Worm (Caenorhabditis elegans): Measurements from ENCODE around the gene K08D8.4.

K08D8.4 gene

ce11 chrIV:12911990-12912389 is 2.2 kb upstream of the K08D8.4 start, which contains the start of gene K08D8.5:
Gene K08D8.5, minus strand, starts transcription at chrIV:12912129.
- TF ChIP-seq elt-2 (tag; optimal IDR thresholded peaks at IDR 0.05) (peak; percentile 39), K09A11.1 (tag; optimal IDR thresholded peaks at IDR 0.05; ENCODE audit: insufficient read depth) (no peak)

ce11 chrIV:12906529-12906928 is 3.3 kb downstream of the K08D8.4 start, which contains the start of gene K08D8.3:
Gene K08D8.3, minus strand, starts transcription at chrIV:12906659.
- TF ChIP-seq ceh-14 (tag; optimal IDR thresholded peaks at IDR 0.05) (no peak), sdc-2 (tag; optimal IDR thresholded peaks at IDR 0.05) (no peak), hlh-30 (tag; optimal IDR thresholded peaks at IDR 0.05; ENCODE audit: insufficient read depth) (no peak), fkh-10 (GFP tag; optimal IDR thresholded peaks at IDR 0.05) (no peak)

ce11 chrIV:12903687-12904086 is 6.1 kb downstream of the K08D8.4 start:
- TF ChIP-seq che-1 (tag; optimal IDR thresholded peaks at IDR 0.05) (no peak), rnt-1 (tag; optimal IDR thresholded peaks at IDR 0.05) (no peak), tbx-7 (tag; optimal IDR thresholded peaks at IDR 0.05) (no peak), hlh-8 (tag; optimal IDR thresholded peaks at IDR 0.05) (no peak), ceh-24 (tag; optimal IDR thresholded peaks at IDR 0.05) (no peak), nhr-11 (tag; optimal IDR thresholded peaks at IDR 0.05) (no peak), C38D4.7 (GFP tag; optimal IDR thresholded peaks at IDR 0.05) (no peak), ceh-9 (tag; optimal IDR thresholded peaks at IDR 0.05) (no peak), unc-3 (GFP tag; conservative IDR thresholded peaks at IDR 0.05) (no peak), unc-3 (tag; optimal IDR thresholded peaks at IDR 0.05) (no peak), madf-2 (tag; optimal IDR thresholded peaks at IDR 0.05) (no peak)

ce11 chrIV:12902430-12903110 is 7.2 kb downstream of the K08D8.4 start, which contains the start of gene K08D8.2:
Gene K08D8.2, plus strand, starts transcription at chrIV:12903060.
- TF ChIP-seq nhr-232 (tag; optimal IDR thresholded peaks at IDR 0.05) (no peak), C38D4.7 (GFP tag; optimal IDR thresholded peaks at IDR 0.05) (no peak), ets-4 (tag; optimal IDR thresholded peaks at IDR 0.05) (no peak), ceh-6 (GFP tag; optimal IDR thresholded peaks at IDR 0.05) (no peak), madf-2 (tag; optimal IDR thresholded peaks at IDR 0.05) (no peak), mec-3 (tag; optimal IDR thresholded peaks at IDR 0.05; ENCODE audit: borderline replicate concordance) (no peak), ceh-34 (tag; optimal IDR thresholded peaks at IDR 0.05) (no peak), dve-1 (tag; optimal IDR thresholded peaks at IDR 0.05) (no peak)

- TF ChIP-seq pat-9 (tag; optimal IDR thresholded peaks at IDR 0.05): no peak
- no peak for TF ChIP-seq lin-11 (tag; optimal IDR thresholded peaks at IDR 0.05)
- peak; percentile 48 for TF ChIP-seq elt-2 (tag; optimal IDR thresholded peaks at IDR 0.05)
Measured at ce11 chrIV:12901602-12902001, 8.2 kb downstream of the K08D8.4 start.

- TF ChIP-seq ztf-16 (tag; optimal IDR thresholded peaks at IDR 0.05) (no peak), hlh-8 (tag; optimal IDR thresholded peaks at IDR 0.05) (no peak), ceh-9 (tag; optimal IDR thresholded peaks at IDR 0.05) (no peak), ahr-1 (tag; optimal IDR thresholded peaks at IDR 0.05) (no peak), lim-6 (tag; optimal IDR thresholded peaks at IDR 0.05) (no peak), unc-42 (tag; optimal IDR thresholded peaks at IDR 0.05) (no peak), eyg-1 (tag; optimal IDR thresholded peaks at IDR 0.05) (no peak), ceh-2 (tag; optimal IDR thresholded peaks at IDR 0.05) (no peak), madf-2 (tag; optimal IDR thresholded peaks at IDR 0.05) (no peak), ceh-18 (tag; optimal IDR thresholded peaks at IDR 0.05) (no peak), C38D4.7 (GFP tag; optimal IDR thresholded peaks at IDR 0.05) (no peak), pat-9 (tag; optimal IDR thresholded peaks at IDR 0.05) (no peak), ceh-45 (GFP tag; IDR thresholded peaks at IDR 0.05) (no peak)
Measured at ce11 chrIV:12900267-12900666, 9.5 kb downstream of the K08D8.4 start, which contains the start of gene K08D8.10. Gene K08D8.10, plus strand, starts transcription at chrIV:12900567.

Data from whole organism, late embryonic.